Fruit fly (Drosophila melanogaster) whole organism: ENCODE results near the gene dnc.

Experiments used
- CG8478 ChIP-seq: fragments of >200 bp; optimal IDR thresholded peaks from 2 replicates; lab custom pipeline; 2018; ENCODE audit warnings: inconsistent platforms
- Dll ChIP-seq: fragments of >200 bp; optimal IDR thresholded peaks from 2 replicates; lab custom pipeline; 2017
- EcR ChIP-seq, 2 experiments: fragments of >200 bp; optimal IDR thresholded peaks; 2 replicates each; lab custom pipeline; 2017; ENCODE audit warnings: missing biosample characterization in 2 of 2, missing genetic modification characterization in 2 of 2, missing genetic modification reagents in 2 of 2
- pan ChIP-seq: fragments of >200 bp; optimal IDR thresholded peaks from 2 replicates; lab custom pipeline; 2017
- psq ChIP-seq: fragments of >200 bp; optimal IDR thresholded peaks from 2 replicates; lab custom pipeline; 2017
- usp ChIP-seq: fragments of >200 bp; optimal IDR thresholded peaks from 2 replicates; lab custom pipeline; 2017; ENCODE audit warnings: missing biosample characterization, missing genetic modification characterization, mixed read lengths

dnc gene

dm6 chrX:3382605-3383271 is 206.5 kb downstream of the dnc start:
- TF ChIP-seq Dll: no peak
- TF ChIP-seq EcR (GFP tag; optimal IDR thresholded peaks at IDR 0.05; lab: Kevin White, UChicago): no peak
- no peak for TF ChIP-seq usp (GFP tag; lab: Kevin White, UChicago)
- TF ChIP-seq pan (lab: Kevin White, UChicago): no peak
- no peak for TF ChIP-seq CG8478
- TF ChIP-seq psq (lab: Kevin White, UChicago): no peak

dm6 chrX:3383814-3384213 is 207.6 kb downstream of the dnc start:
- TF ChIP-seq EcR (GFP tag; optimal IDR thresholded peaks at IDR 0.05; lab: Kevin White, UChicago) (peak in 1 of 2 experiments; percentile 30), psq (lab: Kevin White, UChicago) (no peak)

dm6 chrX:3389861-3390260 is 213.6 kb downstream of the dnc start:
- no peak for TF ChIP-seq usp (GFP tag; lab: Kevin White, UChicago)
- no peak for TF ChIP-seq pan (lab: Kevin White, UChicago)
- TF ChIP-seq psq (lab: Kevin White, UChicago): no peak
- no peak for TF ChIP-seq Dll
- no peak for TF ChIP-seq CG8478
- no peak for TF ChIP-seq EcR (GFP tag; optimal IDR thresholded peaks at IDR 0.05; lab: Kevin White, UChicago)
